Fruit fly (Drosophila melanogaster) S2 (cell line): ENCODE measurements around the gene cv-c.

Experiments used
- CG8478 ChIP-seq: fragments of >200 bp; optimal IDR thresholded peaks from 2 replicates; lab custom pipeline; 2018
- CTCF ChIP-seq, 2 experiments: fragments of >200 bp; optimal IDR thresholded peaks; 2 replicates each; lab custom pipeline; 2018

DNA sequence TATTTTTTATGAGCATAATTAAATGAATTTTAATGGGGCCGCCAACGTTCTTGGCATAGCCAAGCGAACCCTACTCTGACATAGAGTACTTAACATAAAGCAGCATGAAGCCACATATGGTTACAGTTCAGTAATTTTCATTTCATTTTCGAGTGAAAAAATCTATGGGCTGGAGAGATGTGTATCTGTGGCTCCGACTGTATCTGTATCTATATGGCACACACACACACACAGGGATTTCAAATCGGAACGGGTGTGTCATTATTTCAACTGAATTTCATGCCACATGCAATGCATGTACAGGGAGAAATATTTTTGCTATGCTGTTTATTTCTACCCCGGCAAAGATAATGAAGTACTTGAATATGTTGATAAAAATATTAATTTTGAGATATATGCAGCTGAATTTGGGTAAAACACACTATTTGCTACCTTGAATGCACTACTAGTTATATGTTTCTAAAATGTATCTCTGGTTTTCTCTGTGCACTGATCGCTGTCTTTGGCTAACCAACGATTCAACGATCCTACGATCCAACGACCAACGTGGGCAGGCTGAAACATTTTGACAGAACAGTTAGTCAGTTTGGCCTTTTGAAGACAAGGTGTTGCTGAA lies 14.2 kb downstream of the cv-c start:
- TF ChIP-seq CTCF (optimal IDR thresholded peaks at IDR 0.05; lab: Kevin White, UChicago) (no peak), CG8478 (lab: Kevin White, UChicago) (no peak)
